Worm (Caenorhabditis elegans): Measurements from ENCODE around the gene C45E5.1.

DNA sequence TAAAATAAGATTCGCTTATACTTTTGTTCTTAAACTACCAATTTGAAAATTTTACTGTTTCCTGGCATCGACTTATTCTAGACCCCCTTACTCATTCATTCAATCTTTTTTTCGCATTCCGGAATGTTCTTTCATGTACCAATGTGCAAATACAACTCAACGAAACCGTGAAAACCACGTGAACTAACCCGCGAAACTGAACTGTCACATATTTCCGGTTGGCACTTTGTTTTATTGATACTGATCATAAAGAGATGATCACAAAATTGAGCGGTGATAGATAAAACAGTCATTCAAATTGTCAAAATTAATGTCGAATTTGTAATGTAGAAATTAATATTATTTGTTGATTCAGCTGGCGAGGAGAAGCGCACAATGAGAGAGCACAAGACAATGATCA, 11.7 kb downstream of the C45E5.1 start:
- TF ChIP-seq nfyb-1 (GFP tag; IDR thresholded peaks at IDR 0.05) = no peak
- peak; percentile 81 for TF ChIP-seq unc-62 (GFP tag; optimal IDR thresholded peaks at IDR 0.05)
- TF ChIP-seq mxl-1 (tag; optimal IDR thresholded peaks at IDR 0.05) = no peak
- no peak for TF ChIP-seq T26A5.8 (tag; optimal IDR thresholded peaks at IDR 0.05)
- TF ChIP-seq snpc-4 (GFP tag; optimal IDR thresholded peaks at IDR 0.05) = no peak
- TF ChIP-seq snpc-4 (tag; optimal IDR thresholded peaks at IDR 0.05) = peak in 1 of 4 experiments; percentile 8
- TF ChIP-seq lin-54 (GFP tag; optimal IDR thresholded peaks at IDR 0.05) = peak; percentile 0
- TF ChIP-seq Y95B8A.8 (GFP tag; IDR thresholded peaks at IDR 0.05) = no peak
- no peak for TF ChIP-seq ccch-3 (GFP tag; optimal IDR thresholded peaks at IDR 0.05)
- TF ChIP-seq pha-4 (tag; optimal IDR thresholded peaks at IDR 0.05) = no peak
- TF ChIP-seq let-607 (tag; optimal IDR thresholded peaks at IDR 0.05) = no peak
- TF ChIP-seq dpl-1 (GFP tag; optimal IDR thresholded peaks at IDR 0.05) = no peak
- TF ChIP-seq efl-1 (GFP tag; optimal IDR thresholded peaks at IDR 0.05) = no peak

All from whole organism, young adult.